Worm (Caenorhabditis elegans) whole organism, early embryonic: ENCODE measurements around the gene K09B3.1.

Experiments used
- B0310.2 ChIP-seq: sonication (generic microtip); optimal IDR thresholded peaks from 2 replicates; lab custom pipeline; 2016; ENCODE audit warnings: mild to moderate bottlenecking, missing genetic modification characterization, missing compliant biosample characterization
- F13C5.2 ChIP-seq: sonication (generic microtip); optimal IDR thresholded peaks from 2 replicates; lab custom pipeline; 2017; ENCODE audit warnings: mild to moderate bottlenecking, missing genetic modification characterization, inconsistent platforms, missing compliant biosample characterization
- aly-1 ChIP-seq: sonication (generic microtip); optimal IDR thresholded peaks from 2 replicates; lab custom pipeline; 2016; ENCODE audit warnings: missing genetic modification characterization, missing compliant biosample characterization
- ama-1 ChIP-seq: fragments of 150-350 bp; optimal IDR thresholded peaks from 2 replicates; lab custom pipeline; 2014
- ceh-13 ChIP-seq: fragments of 200-800 bp; sonication (Bioruptor generic); optimal IDR thresholded peaks from 2 replicates; lab custom pipeline; 2018; ENCODE audit warnings: mild to moderate bottlenecking, missing genetic modification characterization, missing compliant biosample characterization
- ceh-36 ChIP-seq: sonication (generic microtip); optimal IDR thresholded peaks from 2 replicates; lab custom pipeline; 2016; ENCODE audit warnings: missing genetic modification characterization, inconsistent platforms, missing compliant biosample characterization
- ets-7 ChIP-seq: sonication (generic microtip); optimal IDR thresholded peaks from 2 replicates; lab custom pipeline; 2016; ENCODE audit warnings: missing genotype, missing genetic modification characterization, missing compliant biosample characterization
- flt-1 ChIP-seq: fragments of 200-800 bp; sonication (Bioruptor generic); IDR thresholded peaks from 2 replicates; pipeline ENCODE4 v1.3.6; 2022; ENCODE audit warnings: missing genetic modification characterization, missing compliant biosample characterization
- hmbx-1 ChIP-seq: sonication (generic microtip); optimal IDR thresholded peaks from 2 replicates; lab custom pipeline; 2016; ENCODE audit warnings: mild to moderate bottlenecking, missing genetic modification characterization, missing compliant biosample characterization
- hmg-4 ChIP-seq: fragments of 200-800 bp; sonication (Bioruptor generic); optimal IDR thresholded peaks from 2 replicates; lab custom pipeline; 2018; ENCODE audit warnings: mild to moderate bottlenecking, missing genetic modification characterization, missing compliant biosample characterization
- hnd-1 ChIP-seq: sonication (generic microtip); optimal IDR thresholded peaks from 2 replicates; lab custom pipeline; 2016; ENCODE audit warnings: missing genetic modification characterization, missing compliant biosample characterization
- pes-1 ChIP-seq: fragments of 200-800 bp; sonication (Bioruptor generic); IDR thresholded peaks from 2 replicates; pipeline ENCODE4 v1.3.6; 2022; ENCODE audit warnings: missing genetic modification reagents, missing genetic modification characterization, missing compliant biosample characterization
- scrt-1 ChIP-seq: fragments of 200-800 bp; sonication (Bioruptor generic); IDR thresholded peaks from 2 replicates; pipeline ENCODE4 v1.3.6; 2022; ENCODE audit warnings: missing genetic modification characterization, missing compliant biosample characterization
- sea-1 ChIP-seq: fragments of 200-800 bp; sonication (Bioruptor generic); conservative IDR thresholded peaks from 2 replicates; pipeline ENCODE4 v1.3.6; 2022; ENCODE audit warnings: missing genetic modification characterization, missing compliant biosample characterization
- tbx-11 ChIP-seq: fragments of 200-800 bp; sonication (Bioruptor generic); IDR thresholded peaks from 2 replicates; pipeline ENCODE4 v1.3.6; 2022; ENCODE audit warnings: missing genetic modification characterization, missing compliant biosample characterization
- tbx-37 ChIP-seq: fragments of 200-800 bp; sonication (Bioruptor generic); conservative IDR thresholded peaks from 2 replicates; pipeline ENCODE4 v1.3.6; 2022; ENCODE audit warnings: missing genetic modification reagents, missing genetic modification characterization, missing compliant biosample characterization
- tra-4 ChIP-seq: sonication (generic microtip); optimal IDR thresholded peaks from 2 replicates; lab custom pipeline; 2017; ENCODE audit warnings: missing genetic modification characterization, missing compliant biosample characterization

The K09B3.1 gene

DNA sequence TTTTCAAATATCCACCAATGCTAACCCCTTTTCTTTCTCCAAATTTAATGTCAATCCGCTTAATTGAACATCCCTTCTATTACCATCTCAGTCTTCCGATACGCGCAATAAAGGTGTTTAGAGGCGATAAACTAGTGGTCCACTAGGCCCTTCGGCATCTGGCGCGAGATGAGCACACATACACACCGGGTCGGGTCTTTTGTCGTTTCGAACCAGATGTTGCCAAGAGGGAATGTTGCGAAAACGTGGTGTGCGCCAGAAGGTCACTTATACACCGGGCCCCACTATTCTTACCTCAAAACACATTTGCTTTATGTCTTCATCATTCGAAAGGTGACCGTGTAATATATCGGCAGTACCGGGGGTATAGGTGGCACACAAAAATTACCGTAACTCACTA lies 49.5 kb downstream of the K09B3.1 start:
- TF ChIP-seq tra-4 (tag; lab: Kevin White, UChicago) (no peak), hmg-4 (GFP tag; lab: Kevin White, UChicago) (peak; percentile 24)

DNA sequence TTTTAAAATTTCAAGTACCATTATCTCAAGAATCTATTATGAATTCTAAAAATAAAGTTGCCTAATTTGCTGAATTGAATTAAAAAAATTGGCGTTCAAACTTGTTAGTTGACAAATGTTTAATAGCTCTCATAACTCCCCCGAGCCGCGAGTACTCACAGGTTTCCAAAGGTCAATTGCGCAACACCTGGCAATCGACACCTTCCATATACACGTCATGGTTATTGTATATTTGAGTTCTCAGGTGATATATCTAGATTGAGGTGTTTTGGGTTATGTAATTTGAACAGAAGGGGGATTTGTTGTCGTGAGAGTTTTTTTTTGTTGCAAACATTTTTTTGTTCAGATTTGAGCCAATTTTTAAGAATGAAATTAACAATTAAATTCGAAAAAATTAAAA lies 50.0 kb downstream of the K09B3.1 start:
- TF ChIP-seq tbx-11 (GFP tag; lab: Robert Waterston, UW) (no peak), B0310.2 (tag; lab: Kevin White, UChicago) (no peak), ets-7 (tag; lab: Kevin White, UChicago) (no peak), sea-1 (GFP tag; lab: Robert Waterston, UW) (no peak), hnd-1 (tag; lab: Kevin White, UChicago) (no peak), ceh-36 (tag; lab: Kevin White, UChicago) (no peak), F13C5.2 (no peak), tra-4 (tag; lab: Kevin White, UChicago) (no peak), pes-1 (GFP tag; lab: Robert Waterston, UW) (no peak), hmbx-1 (no peak), scrt-1 (no peak), aly-1 (tag; lab: Kevin White, UChicago) (no peak), flt-1 (GFP tag; lab: Robert Waterston, UW) (no peak), tbx-37 (GFP tag; lab: Robert Waterston, UW) (no peak), ceh-13 (GFP tag; lab: Kevin White, UChicago) (no peak), hmg-4 (GFP tag; lab: Kevin White, UChicago) (no peak), ama-1 (lab: Kevin White, UChicago) (no peak)
